Worm (Caenorhabditis elegans) whole organism, dauer: ENCODE results near the gene Y67A10A.11.
"Not testable (repeated sequence)": the region's sequence is repeated elsewhere in the genome, so short reads cannot be mapped to it uniquely, and the experiment has no call there.

Experiments used
- unc-62 ChIP-seq: sonication (generic microtip); optimal IDR thresholded peaks from 2 replicates; lab custom pipeline; 2017; ENCODE audit warnings: missing biosample characterization, missing genetic modification reagents, missing genetic modification characterization

The Y67A10A.11 gene

DNA sequence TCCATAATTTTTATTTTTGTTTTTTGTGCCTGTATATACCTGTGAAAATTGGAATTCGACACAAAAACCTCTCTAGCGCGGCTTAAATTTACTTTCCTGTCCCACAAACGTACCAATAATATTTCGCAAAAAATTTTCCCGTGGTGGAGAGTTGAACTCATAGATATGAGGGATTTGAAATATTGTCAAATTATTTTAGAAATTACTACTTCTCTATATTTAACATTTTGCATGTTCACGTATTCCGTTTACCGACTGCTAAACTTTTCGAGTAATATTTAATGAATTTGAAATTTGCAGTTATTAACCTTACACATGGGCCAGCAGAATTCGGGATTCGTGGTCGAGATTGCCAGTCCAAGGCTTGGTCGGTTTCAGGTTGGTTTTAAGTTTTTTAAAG lies 34.1 kb downstream of the Y67A10A.11 start, which contains the start of gene Y67A10A.7:
Gene Y67A10A.7 (plus strand): TSS at position 301 of the 400 bp plus-strand sequence.
- TF ChIP-seq unc-62 (GFP tag; lab: Kevin White, UChicago): not testable (repeated sequence)

DNA sequence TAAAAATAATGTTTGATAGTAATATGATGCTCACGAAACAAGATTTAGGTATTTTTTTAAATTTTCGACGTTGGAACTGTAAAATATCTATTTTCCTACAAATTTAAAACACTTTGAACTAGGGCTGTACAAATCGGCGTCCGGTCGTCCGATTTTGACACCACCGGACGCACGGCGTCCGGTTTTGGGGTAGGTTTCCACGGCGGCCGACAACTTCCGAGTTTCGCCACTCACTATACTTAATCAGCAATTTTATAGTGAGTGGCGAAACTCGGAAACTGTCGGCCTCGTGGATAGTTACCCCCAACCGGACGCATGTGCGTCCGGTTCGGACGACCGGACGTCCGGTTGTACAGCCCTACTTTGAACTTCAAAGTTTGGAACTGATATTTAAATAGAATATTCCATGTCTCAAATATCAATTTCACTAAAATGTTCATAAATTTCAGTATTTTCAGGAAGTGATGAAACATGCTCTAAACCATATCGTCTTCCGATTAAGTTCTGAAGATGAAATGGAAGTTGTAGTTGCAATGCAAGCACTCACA lies 37.6 kb downstream of the Y67A10A.11 start:
- no peak for TF ChIP-seq unc-62 (GFP tag; lab: Kevin White, UChicago)

DNA sequence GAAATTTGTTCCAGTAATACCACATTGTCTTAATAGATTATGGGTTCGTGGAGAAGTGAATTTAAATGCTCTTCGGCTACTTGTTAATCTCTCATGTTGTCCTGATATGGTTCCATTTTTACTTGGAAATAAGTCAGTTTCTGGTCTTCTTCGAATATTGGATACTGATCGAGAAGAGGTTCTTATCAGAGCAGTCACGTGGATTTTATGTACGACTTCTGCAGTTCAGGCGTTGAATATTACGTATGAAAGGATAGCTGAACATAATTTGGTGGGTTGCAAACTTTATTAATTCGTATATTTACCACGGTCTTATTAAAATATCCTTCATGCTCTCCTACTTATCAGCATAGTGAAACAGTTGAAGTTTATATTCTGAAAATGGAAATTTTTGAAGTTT lies 38.1 kb downstream of the Y67A10A.11 start:
- TF ChIP-seq unc-62 (GFP tag; lab: Kevin White, UChicago): no peak

DNA sequence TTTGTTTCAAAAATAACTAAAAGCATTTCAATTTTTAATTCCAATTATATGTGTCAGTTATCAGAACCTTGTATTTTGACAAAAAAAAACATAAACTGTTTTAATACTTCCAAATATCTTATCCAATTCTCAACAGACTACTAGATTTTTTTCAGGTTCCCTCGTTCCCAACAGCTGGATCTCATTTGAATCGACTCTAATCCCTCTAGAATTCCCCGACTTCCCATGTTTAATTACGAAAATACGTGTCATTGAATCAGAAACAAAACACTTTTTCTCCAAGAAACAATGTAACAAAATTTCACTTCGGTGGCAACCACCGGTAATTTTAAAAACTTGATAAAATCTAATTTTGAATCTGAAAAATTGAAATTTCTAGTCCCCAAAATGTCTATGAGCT lies 39.4 kb downstream of the Y67A10A.11 start:
- no peak for TF ChIP-seq unc-62 (GFP tag; lab: Kevin White, UChicago)

DNA sequence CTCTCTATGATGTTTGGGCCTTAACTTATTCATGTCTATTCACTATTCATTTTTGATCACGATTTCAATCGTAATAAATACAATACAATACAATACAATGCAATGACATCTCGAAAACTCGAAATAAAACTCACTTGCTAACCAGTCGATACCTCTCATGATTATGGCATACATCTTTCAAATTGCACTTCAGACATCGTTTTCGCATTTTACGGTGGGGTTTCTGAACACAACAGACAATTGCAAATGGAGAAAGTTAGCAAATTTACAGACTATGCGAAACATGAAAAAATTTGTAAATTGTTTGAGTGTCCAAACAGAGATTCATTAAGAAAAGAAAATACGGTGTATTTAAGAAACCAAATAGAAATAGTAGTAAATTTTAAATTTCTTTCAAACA lies 43.7 kb downstream of the Y67A10A.11 start, which contains the start of gene paqr-3:
Gene paqr-3 (minus strand): TSS at position 210 of the 400 bp plus-strand sequence.
- TF ChIP-seq unc-62 (GFP tag; lab: Kevin White, UChicago): no peak

DNA sequence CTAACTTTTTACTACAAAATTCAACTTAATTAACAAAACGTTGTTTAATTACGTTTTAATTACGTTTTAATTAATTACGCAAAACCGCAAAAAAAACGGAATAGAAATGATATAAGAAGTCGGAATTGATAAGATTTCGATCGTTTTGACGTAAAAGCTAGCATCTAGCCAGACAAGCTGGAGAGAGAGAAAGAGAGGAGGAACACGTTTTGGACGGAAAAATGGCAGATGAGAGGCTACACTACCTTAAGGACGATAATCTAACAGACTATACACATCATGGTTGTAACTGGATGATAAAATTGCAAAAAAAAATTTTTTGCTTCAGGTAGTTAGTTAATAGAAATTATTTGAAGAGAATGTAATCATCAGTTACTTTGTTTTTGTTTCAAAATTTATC lies 44.4 kb downstream of the Y67A10A.11 start:
- TF ChIP-seq unc-62 (GFP tag; lab: Kevin White, UChicago): no peak

DNA sequence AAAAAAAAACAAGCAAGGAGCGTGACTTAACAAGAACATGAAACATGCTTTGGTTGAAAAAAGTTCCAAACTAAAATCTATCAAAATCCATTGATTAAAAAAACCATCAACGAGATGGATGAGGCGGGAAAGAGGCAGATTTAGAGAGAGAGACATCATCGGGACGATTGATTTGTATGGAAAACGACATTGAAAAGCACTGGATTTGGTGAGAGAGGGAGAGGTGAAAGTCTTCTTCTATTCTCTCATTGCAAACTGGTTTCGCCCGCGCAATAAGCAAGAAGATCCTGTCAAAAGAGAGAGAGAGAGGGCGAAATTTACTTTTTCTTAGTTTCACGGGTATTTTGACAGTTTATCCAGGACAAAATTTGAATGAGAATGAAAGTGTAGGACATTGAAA lies 45.4 kb downstream of the Y67A10A.11 start:
- TF ChIP-seq unc-62 (GFP tag; lab: Kevin White, UChicago): no peak

DNA sequence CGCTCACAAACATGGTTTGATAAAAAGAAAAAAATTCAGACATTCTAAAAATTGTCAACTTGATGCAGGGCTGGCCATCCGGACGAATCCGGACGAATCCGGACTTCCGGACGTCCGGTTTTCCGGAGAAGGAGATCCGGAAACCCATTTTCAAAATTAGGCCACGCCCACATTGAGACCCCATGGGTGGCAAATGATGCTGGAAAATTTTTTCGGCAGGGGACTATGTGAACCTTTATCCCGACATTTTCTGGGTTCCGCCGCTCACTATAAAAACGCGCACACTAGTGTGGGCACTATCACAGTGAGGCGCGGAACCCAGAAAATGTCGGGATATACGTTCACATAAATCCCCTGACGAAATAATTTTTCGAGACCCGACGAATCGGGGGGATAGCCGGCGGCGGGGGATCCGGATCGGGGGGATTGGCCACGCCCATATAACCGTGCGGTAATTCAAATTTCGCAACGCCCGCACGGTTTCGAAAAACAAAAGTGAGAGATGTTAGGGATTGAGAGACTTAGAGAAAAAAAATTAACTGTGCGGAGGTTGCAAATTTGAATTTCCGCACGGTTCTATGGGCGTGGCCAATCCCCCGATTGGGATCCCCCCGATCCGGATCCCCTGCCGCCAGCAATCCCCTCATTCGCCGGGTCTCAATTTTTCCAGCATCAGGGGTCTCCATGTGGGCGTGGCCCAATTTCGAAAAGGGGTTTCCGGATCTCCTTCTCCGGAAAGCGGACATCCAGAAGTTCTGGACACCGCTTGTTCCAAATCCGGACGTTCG lies 48.2 kb downstream of the Y67A10A.11 start:
- TF ChIP-seq unc-62 (GFP tag; lab: Kevin White, UChicago): no peak

DNA sequence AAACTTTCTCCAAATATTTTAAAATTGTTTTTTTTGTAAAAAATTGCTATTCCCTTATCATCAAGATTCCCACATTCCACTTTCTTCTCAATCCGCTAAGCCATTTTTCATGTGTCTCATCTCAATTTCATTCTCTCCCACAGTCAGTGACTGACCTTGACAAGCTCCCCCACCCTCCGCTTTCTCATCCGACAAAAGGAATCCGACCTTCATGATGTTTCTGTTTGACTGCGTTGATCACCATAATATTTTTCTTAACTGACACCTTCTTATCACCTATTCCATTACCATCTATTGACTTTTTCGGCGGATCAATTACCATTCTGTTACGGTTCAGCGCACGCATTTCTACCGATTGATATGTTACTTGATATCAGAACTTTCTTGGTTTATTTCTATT lies 49.3 kb downstream of the Y67A10A.11 start:
- no peak for TF ChIP-seq unc-62 (GFP tag; lab: Kevin White, UChicago)

DNA sequence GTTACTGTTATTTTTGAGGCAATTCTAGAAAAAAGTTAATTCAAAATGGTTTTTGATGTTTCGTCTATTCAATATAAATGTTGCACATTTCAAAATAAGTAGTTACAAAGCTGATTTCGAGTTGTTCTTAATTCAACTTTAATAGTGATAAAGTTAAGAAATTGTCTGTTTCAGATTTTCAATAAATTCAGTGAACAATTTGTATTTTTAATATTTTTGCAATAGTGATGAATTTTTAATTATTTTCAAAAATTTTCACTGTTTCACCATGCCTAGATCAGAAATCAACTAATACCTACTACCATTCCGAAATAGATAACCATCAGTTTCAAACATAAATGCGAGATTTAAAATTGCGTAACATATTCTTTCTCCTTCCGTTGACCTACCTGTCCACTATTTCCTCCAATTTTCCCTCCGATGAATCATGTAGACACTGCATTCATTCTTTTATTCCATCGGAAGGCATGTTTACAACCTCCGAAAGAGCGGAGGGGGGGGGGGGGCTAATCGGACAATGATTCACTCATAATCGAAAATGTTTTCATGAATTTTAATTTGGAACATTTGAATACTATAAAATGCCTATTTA lies 50.4 kb downstream of the Y67A10A.11 start:
- no peak for TF ChIP-seq unc-62 (GFP tag; lab: Kevin White, UChicago)

DNA sequence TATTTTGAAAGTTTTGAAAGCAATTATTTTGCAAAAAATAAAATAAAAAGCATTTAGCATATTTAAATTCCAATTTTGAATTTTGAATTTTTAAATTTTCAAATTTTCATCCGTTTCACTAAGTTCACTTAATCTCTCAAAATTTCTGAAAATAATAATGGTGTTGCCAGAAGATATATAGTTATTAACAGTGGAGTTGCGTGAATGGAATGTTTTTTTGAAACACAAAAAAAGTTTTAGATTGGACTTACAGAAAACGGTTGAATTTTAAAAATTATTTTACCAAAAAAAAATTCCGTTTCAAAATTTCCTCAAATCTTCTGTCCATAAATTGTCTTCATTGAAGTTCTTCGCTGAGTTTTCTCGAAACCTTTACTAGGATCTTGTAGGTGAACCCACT lies 51.5 kb downstream of the Y67A10A.11 start:
- no peak for TF ChIP-seq unc-62 (GFP tag; lab: Kevin White, UChicago)

DNA sequence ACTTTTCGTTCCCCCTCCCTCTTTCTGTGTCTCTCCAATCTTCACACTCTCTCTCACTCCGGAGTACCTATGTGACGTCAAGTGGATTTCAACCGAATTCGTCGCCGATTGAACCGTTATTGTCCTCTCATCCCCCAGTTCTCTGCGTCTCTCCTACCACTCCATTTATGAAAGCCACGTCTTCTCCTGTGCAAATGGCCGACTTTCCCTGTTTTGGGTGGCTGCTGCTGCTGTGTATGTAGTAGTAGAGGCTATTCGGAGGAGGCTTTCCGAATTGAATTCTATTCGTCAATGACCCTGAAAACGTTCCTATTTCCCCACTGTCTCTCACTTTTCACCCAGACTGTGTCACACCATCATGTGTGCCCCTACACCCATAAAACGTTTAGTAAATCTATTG lies 52.0 kb downstream of the Y67A10A.11 start:
- TF ChIP-seq unc-62 (GFP tag; lab: Kevin White, UChicago): no peak
